Worm (Caenorhabditis elegans): ENCODE measurements around the gene F09C8.2.

The F09C8.2 gene

ce11 chrX:16116279-16116678 lies 30.5 kb downstream of the F09C8.2 start:
- TF ChIP-seq dpl-1 (GFP tag; optimal IDR thresholded peaks at IDR 0.05) (no peak), F55B11.4 (tag; optimal IDR thresholded peaks at IDR 0.05; ENCODE audit: borderline replicate concordance, insufficient read depth) (no peak)

ce11 chrX:16113996-16114395 lies 32.8 kb downstream of the F09C8.2 start:
- no peak for TF ChIP-seq F23B12.7 (tag; optimal IDR thresholded peaks at IDR 0.05; ENCODE audit: insufficient read depth)
- TF ChIP-seq hlh-26 (GFP tag; conservative IDR thresholded peaks at IDR 0.05): no peak
- no peak for TF ChIP-seq egrh-3 (GFP tag; IDR thresholded peaks at IDR 0.05)
- TF ChIP-seq mxl-1 (tag; optimal IDR thresholded peaks at IDR 0.05): no peak
- TF ChIP-seq unc-130 (GFP tag; optimal IDR thresholded peaks at IDR 0.05): no peak
- TF ChIP-seq nfya-1 (tag; optimal IDR thresholded peaks at IDR 0.05; ENCODE audit: borderline replicate concordance, insufficient read depth): no peak
- TF ChIP-seq K12H6.12 (tag; optimal IDR thresholded peaks at IDR 0.05): no peak
- no peak for TF ChIP-seq F10E7.11 (tag; optimal IDR thresholded peaks at IDR 0.05)
- TF ChIP-seq fkh-3 (tag; optimal IDR thresholded peaks at IDR 0.05): no peak
- no peak for TF ChIP-seq F49E8.2 (tag; optimal IDR thresholded peaks at IDR 0.05; ENCODE audit: insufficient read depth)
- no peak for TF ChIP-seq lin-26 (GFP tag; IDR thresholded peaks at IDR 0.05)
- TF ChIP-seq C17E4.6 (GFP tag; IDR thresholded peaks at IDR 0.05): no peak
- no peak for TF ChIP-seq sdz-38 (tag; optimal IDR thresholded peaks at IDR 0.05)

ce11 chrX:16112923-16113322 lies 33.9 kb downstream of the F09C8.2 start:
- TF ChIP-seq snpc-4 (GFP tag; optimal IDR thresholded peaks at IDR 0.05) (no peak), snpc-4 (tag; optimal IDR thresholded peaks at IDR 0.05) (peak in 2 of 4 experiments; percentile 79 to 87), bed-2 (GFP tag; IDR thresholded peaks at IDR 0.05) (0 out of 2 replicates have a peak, but pooled peaks have one; percentile 17), dox-1 (GFP tag; IDR thresholded peaks at IDR 0.05) (0 out of 2 replicates have a peak, but pooled peaks have one; percentile 16), ceh-27 (GFP tag; optimal IDR thresholded peaks at IDR 0.05) (no peak), F10E7.11 (tag; optimal IDR thresholded peaks at IDR 0.05) (no peak), egrh-3 (GFP tag; IDR thresholded peaks at IDR 0.05) (no peak), zfh-2 (GFP tag; conservative IDR thresholded peaks at IDR 0.05) (peak; percentile 70)

ce11 chrX:16105863-16106262 lies 41.0 kb downstream of the F09C8.2 start:
- no peak for TF ChIP-seq hlh-12 (tag; optimal IDR thresholded peaks at IDR 0.05)
- TF ChIP-seq lir-1 (GFP tag; conservative IDR thresholded peaks at IDR 0.05): no peak
- TF ChIP-seq pbrm-1 (GFP tag; IDR thresholded peaks at IDR 0.05): no peak
- no peak for TF ChIP-seq him-1 (tag; optimal IDR thresholded peaks at IDR 0.05)
- no peak for TF ChIP-seq ceh-40 (GFP tag; IDR thresholded peaks at IDR 0.05)
- no peak for TF ChIP-seq C17E4.6 (GFP tag; IDR thresholded peaks at IDR 0.05)
- no peak for TF ChIP-seq snpc-1.1 (tag; optimal IDR thresholded peaks at IDR 0.05; ENCODE audit: insufficient read depth)
- no peak for TF ChIP-seq F23B12.7 (tag; optimal IDR thresholded peaks at IDR 0.05; ENCODE audit: insufficient read depth)
- no peak for TF ChIP-seq F57A8.1 (GFP tag; optimal IDR thresholded peaks at IDR 0.05)
- no peak for TF ChIP-seq ceh-79 (tag; optimal IDR thresholded peaks at IDR 0.05)
- TF ChIP-seq nhr-90 (tag; optimal IDR thresholded peaks at IDR 0.05): no peak
- TF ChIP-seq sea-2 (GFP tag; IDR thresholded peaks at IDR 0.05): no peak
- TF ChIP-seq F49E8.2 (tag; optimal IDR thresholded peaks at IDR 0.05; ENCODE audit: insufficient read depth): no peak
- TF ChIP-seq zim-3 (tag; optimal IDR thresholded peaks at IDR 0.05): no peak
- TF ChIP-seq dpl-1 (GFP tag; optimal IDR thresholded peaks at IDR 0.05): no peak
- TF ChIP-seq attf-6 (GFP tag; IDR thresholded peaks at IDR 0.05): no peak

All from whole organism, young adult.